Worm (Caenorhabditis elegans) whole organism, late embryonic: ENCODE data around the gene Y57E12AL.2.

ENCODE experiments used
- C08G9.2 ChIP-seq: sonication (generic microtip); optimal IDR thresholded peaks from 2 replicates; lab custom pipeline; 2016; ENCODE audit warnings: mild to moderate bottlenecking, missing genetic modification characterization, moderate library complexity, missing compliant biosample characterization
- ama-1 ChIP-seq: fragments of 150-350 bp; optimal IDR thresholded peaks from 2 replicates; lab custom pipeline; 2014
- ceh-9 ChIP-seq: sonication (generic microtip); optimal IDR thresholded peaks from 2 replicates; lab custom pipeline; 2016; ENCODE audit warnings: mild to moderate bottlenecking, missing genetic modification characterization, inconsistent platforms, missing compliant biosample characterization
- che-1 ChIP-seq: sonication (generic microtip); optimal IDR thresholded peaks from 2 replicates; lab custom pipeline; 2016; ENCODE audit warnings: mild to moderate bottlenecking, missing genetic modification characterization, missing compliant biosample characterization
- ets-4 ChIP-seq: sonication (generic microtip); optimal IDR thresholded peaks from 2 replicates; lab custom pipeline; 2016; ENCODE audit warnings: missing genetic modification characterization, missing compliant biosample characterization
- gmeb-2 ChIP-seq: sonication (generic microtip); optimal IDR thresholded peaks from 2 replicates; lab custom pipeline; 2016; ENCODE audit warnings: missing genetic modification characterization, inconsistent platforms, missing compliant biosample characterization
- lim-6 ChIP-seq: sonication (generic microtip); optimal IDR thresholded peaks from 2 replicates; lab custom pipeline; 2016; ENCODE audit warnings: missing genetic modification characterization, missing compliant biosample characterization
- nhr-11 ChIP-seq: fragments of 150-350 bp; optimal IDR thresholded peaks from 2 replicates; lab custom pipeline; 2014; ENCODE audit warnings: missing biosample characterization, missing genetic modification characterization
- nhr-232 ChIP-seq: sonication (generic microtip); optimal IDR thresholded peaks from 2 replicates; lab custom pipeline; 2016; ENCODE audit warnings: missing genetic modification characterization, missing compliant biosample characterization
- npax-4 ChIP-seq: sonication (generic microtip); optimal IDR thresholded peaks from 2 replicates; lab custom pipeline; 2016; ENCODE audit warnings: missing genetic modification characterization, missing compliant biosample characterization
- pqm-1 ChIP-seq: sonication (generic microtip); optimal IDR thresholded peaks from 2 replicates; lab custom pipeline; 2016; ENCODE audit warnings: missing genetic modification characterization, missing compliant biosample characterization
- sox-4 ChIP-seq: sonication (generic microtip); optimal IDR thresholded peaks from 2 replicates; lab custom pipeline; 2017; ENCODE audit warnings: mild to moderate bottlenecking, missing genetic modification characterization, inconsistent platforms, missing compliant biosample characterization
- unc-55 ChIP-seq: sonication (generic microtip); optimal IDR thresholded peaks from 2 replicates; lab custom pipeline; 2017; ENCODE audit warnings: missing biosample characterization, missing genetic modification reagents, missing genetic modification characterization
- unc-86 ChIP-seq: sonication (generic microtip); optimal IDR thresholded peaks from 2 replicates; lab custom pipeline; 2016; ENCODE audit warnings: missing genetic modification characterization, missing compliant biosample characterization

ce11 chrV:7103247-7103646 is 45.4 kb downstream of the Y57E12AL.2 start, which contains the start of gene odr-2:
- TF ChIP-seq pqm-1 (tag; lab: Kevin White, UChicago) (no peak), gmeb-2 (no peak), ama-1 (lab: Kevin White, UChicago) (no peak), C08G9.2 (tag; lab: Kevin White, UChicago) (no peak), unc-55 (GFP tag; lab: Kevin White, UChicago) (no peak), ceh-9 (tag; lab: Kevin White, UChicago) (no peak), sox-4 (tag; lab: Kevin White, UChicago) (no peak), lim-6 (no peak), nhr-232 (no peak), nhr-11 (tag; lab: Kevin White, UChicago) (no peak), npax-4 (tag; lab: Kevin White, UChicago) (no peak), ets-4 (no peak), che-1 (tag; lab: Kevin White, UChicago) (no peak), unc-86 (no peak)
